Fruit fly (Drosophila melanogaster): ENCODE data around the gene NKCC.

NKCC gene

DNA sequence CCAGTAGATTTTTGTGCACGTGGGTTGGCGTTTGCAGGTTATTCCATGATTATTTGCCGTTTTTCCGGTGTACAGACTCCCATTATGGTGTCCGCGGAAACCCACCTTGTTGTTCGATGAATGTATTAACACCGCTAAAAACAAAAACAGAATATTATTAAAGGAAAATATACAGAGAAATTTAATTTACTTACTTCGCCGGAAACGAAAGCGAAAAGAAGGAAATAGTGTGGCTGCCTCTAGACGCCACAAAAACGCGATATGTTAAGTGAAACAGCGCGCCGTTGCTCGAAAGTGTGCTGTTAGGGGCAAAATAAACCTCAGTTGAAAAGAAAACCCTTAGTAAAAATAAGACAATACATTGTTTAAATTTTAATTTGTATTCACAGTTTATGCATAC lies 35.6 kb downstream of the NKCC start, which contains the start of gene RpL35A:
TSS of gene RpL35A (minus strand) at position 227 of the 400 bp plus-strand sequence.
- peak; percentile 85 for TF ChIP-seq net (GFP tag; optimal IDR thresholded peaks at IDR 0.05)
- no peak for TF ChIP-seq vri (GFP tag; optimal IDR thresholded peaks at IDR 0.05)
- peak; percentile 64 for TF ChIP-seq CG8632 (GFP tag; optimal IDR thresholded peaks at IDR 0.05)
- no peak for TF ChIP-seq fd85E (GFP tag; optimal IDR thresholded peaks at IDR 0.05)
- peak; percentile 55 for TF ChIP-seq CG6792 (GFP tag; optimal IDR thresholded peaks at IDR 0.05)
- peak; percentile 74 for TF ChIP-seq dsx (GFP tag; optimal IDR thresholded peaks at IDR 0.05; ENCODE audit: poor library complexity, severe bottlenecking)
- TF ChIP-seq Met (GFP tag; optimal IDR thresholded peaks at IDR 0.05) = peak; percentile 80
- no peak for TF ChIP-seq svp (GFP tag)
- no peak for TF ChIP-seq Smox (GFP tag; optimal IDR thresholded peaks at IDR 0.05)
- TF ChIP-seq CG6808 (GFP tag; optimal IDR thresholded peaks at IDR 0.05) = peak; percentile 62
- peak; percentile 52 for TF ChIP-seq Sox14 (GFP tag; optimal IDR thresholded peaks at IDR 0.05)
- TF ChIP-seq CG10631 (GFP tag; optimal IDR thresholded peaks at IDR 0.05) = no peak
- TF ChIP-seq CG8119 (GFP tag; IDR thresholded peaks at IDR 0.05) = no peak
- no peak for TF ChIP-seq CG11902 (GFP tag; optimal IDR thresholded peaks at IDR 0.05)
- no peak for TF ChIP-seq CG8319 (GFP tag; optimal IDR thresholded peaks at IDR 0.05)
- peak; percentile 93 for TF ChIP-seq CG6854 (GFP tag; optimal IDR thresholded peaks at IDR 0.05)
- TF ChIP-seq Blimp-1 (GFP tag; optimal IDR thresholded peaks at IDR 0.05) = peak; percentile 74
- peak in 1 of 2 experiments; percentile 67 for TF ChIP-seq salr (GFP tag; optimal IDR thresholded peaks at IDR 0.05)
- peak; percentile 5 for TF ChIP-seq Ets96B (tag; optimal IDR thresholded peaks at IDR 0.05)
- TF ChIP-seq CG1621 (tag; optimal IDR thresholded peaks at IDR 0.05) = peak; percentile 59
- TF ChIP-seq Sox15 (GFP tag; optimal IDR thresholded peaks at IDR 0.05) = no peak
- TF ChIP-seq CG3919 (GFP tag; optimal IDR thresholded peaks at IDR 0.05) = peak; percentile 82
- no peak for TF ChIP-seq CG32006 (GFP tag; optimal IDR thresholded peaks at IDR 0.05)
- TF ChIP-seq CG10669 (GFP tag; optimal IDR thresholded peaks at IDR 0.05) = no peak
- peak; percentile 41 for TF ChIP-seq Hr39 (GFP tag; optimal IDR thresholded peaks at IDR 0.05)
- TF ChIP-seq Lpt (GFP tag; optimal IDR thresholded peaks at IDR 0.05) = no peak
- TF ChIP-seq Ets21C (GFP tag; optimal IDR thresholded peaks at IDR 0.05) = no peak
- no peak for TF ChIP-seq Hr4 (GFP tag; optimal IDR thresholded peaks at IDR 0.05)
- no peak for TF ChIP-seq CG4318 (GFP tag; optimal IDR thresholded peaks at IDR 0.05)
- no peak for TF ChIP-seq Hr38 (GFP tag; optimal IDR thresholded peaks at IDR 0.05)
- no peak for TF ChIP-seq spab (GFP tag; optimal IDR thresholded peaks at IDR 0.05)
- peak; percentile 72 for TF ChIP-seq lz (GFP tag; optimal IDR thresholded peaks at IDR 0.05)
- peak; percentile 54 for TF ChIP-seq CG31627 (GFP tag; optimal IDR thresholded peaks at IDR 0.05)
- no peak for TF ChIP-seq Eip93F (GFP tag; optimal IDR thresholded peaks at IDR 0.05)
- no peak for TF ChIP-seq CG11294 (GFP tag; IDR thresholded peaks at IDR 0.05)
- TF ChIP-seq cyc (GFP tag; optimal IDR thresholded peaks at IDR 0.05) = peak; percentile 58
- peak; percentile 55 for TF ChIP-seq Eip75B (GFP tag; optimal IDR thresholded peaks at IDR 0.05)
- peak; percentile 43 for TF ChIP-seq CG3032 (tag; optimal IDR thresholded peaks at IDR 0.05)
- peak; percentile 77 for TF ChIP-seq esn (GFP tag; optimal IDR thresholded peaks at IDR 0.05)
- TF ChIP-seq acj6 (GFP tag; optimal IDR thresholded peaks at IDR 0.05) = peak; percentile 49
- TF ChIP-seq CG6276 (GFP tag; optimal IDR thresholded peaks at IDR 0.05) = no peak
- TF ChIP-seq CG7368 (GFP tag; optimal IDR thresholded peaks at IDR 0.05) = peak; percentile 68
- TF ChIP-seq fkh (GFP tag; optimal IDR thresholded peaks at IDR 0.05) = no peak
- no peak for TF ChIP-seq CG16779 (tag; optimal IDR thresholded peaks at IDR 0.05)
- peak; percentile 22 for TF ChIP-seq OdsH (GFP tag; optimal IDR thresholded peaks at IDR 0.05)
- TF ChIP-seq CG34406 (GFP tag; optimal IDR thresholded peaks at IDR 0.05) = peak; percentile 60
- TF ChIP-seq Eip78C (GFP tag) = peak; percentile 92
- peak; percentile 21 for TF ChIP-seq dac (GFP tag; optimal IDR thresholded peaks at IDR 0.05)
- peak; percentile 53 for TF ChIP-seq pdm3 (GFP tag; optimal IDR thresholded peaks at IDR 0.05)
- TF ChIP-seq topi (GFP tag; optimal IDR thresholded peaks at IDR 0.05) = peak; percentile 78
- peak; percentile 39 for TF ChIP-seq CG11762 (GFP tag; optimal IDR thresholded peaks at IDR 0.05; ENCODE audit: insufficient read depth)
- no peak for TF ChIP-seq Sox102F (GFP tag; optimal IDR thresholded peaks at IDR 0.05)
- TF ChIP-seq achi (GFP tag; optimal IDR thresholded peaks at IDR 0.05) = peak; percentile 58

All from whole organism, prepupa.